Fruit fly (Drosophila melanogaster) whole organism, embryonic: ENCODE measurements around the gene odd.

Source experiments
- Adf1 ChIP-seq: fragments of 200-800 bp; sonication (Bioruptor generic); IDR thresholded peaks from 2 replicates; pipeline ENCODE4 v1.3.6; 2022; ENCODE audit warnings: missing biosample characterization, missing genetic modification characterization
- Aef1 ChIP-seq: fragments of 200-800 bp; sonication (Bioruptor generic); IDR thresholded peaks from 3 replicates; pipeline ENCODE4 v1.3.6; 2022; ENCODE audit warnings: missing biosample characterization, missing genetic modification characterization
- BEAF-32 ChIP-seq: fragments of 200-800 bp; sonication (Bioruptor generic); optimal IDR thresholded peaks from 3 replicates; lab custom pipeline; 2017; ENCODE audit warnings: missing biosample characterization, missing genetic modification characterization, mild to moderate bottlenecking, moderate library complexity, missing genetic modification reagents
- CG10366 ChIP-seq: fragments of 200-800 bp; sonication (Bioruptor generic); IDR thresholded peaks from 2 replicates; pipeline ENCODE4 v1.3.6; 2022; ENCODE audit warnings: missing biosample characterization, missing genetic modification characterization
- CG10431 ChIP-seq: fragments of 200-800 bp; sonication (Bioruptor generic); optimal IDR thresholded peaks from 3 replicates; lab custom pipeline; 2018; ENCODE audit warnings: missing biosample characterization, mild to moderate bottlenecking, missing genetic modification characterization
- CG13287 ChIP-seq: fragments of 200-800 bp; sonication (Bioruptor generic); IDR thresholded peaks from 2 replicates; pipeline ENCODE4 v1.3.6; 2022; ENCODE audit warnings: missing biosample characterization, missing genetic modification characterization; ENCODE audit not compliant: partially characterized antibody
- CG13624 ChIP-seq: fragments of 200-800 bp; sonication (Bioruptor generic); optimal IDR thresholded peaks from 2 replicates; lab custom pipeline; 2016; ENCODE audit warnings: missing biosample characterization, missing genetic modification characterization
- CG15073 ChIP-seq: fragments of 200-800 bp; sonication (Bioruptor generic); optimal IDR thresholded peaks from 2 replicates; lab custom pipeline; 2016; ENCODE audit warnings: missing biosample characterization, missing genetic modification characterization
- CG16815 ChIP-seq: fragments of 200-800 bp; sonication (Bioruptor generic); optimal IDR thresholded peaks from 3 replicates; lab custom pipeline; 2017; ENCODE audit warnings: missing biosample characterization, mild to moderate bottlenecking, missing genetic modification characterization
- CG1792 ChIP-seq: fragments of 200-800 bp; sonication (Bioruptor generic); optimal IDR thresholded peaks from 2 replicates; lab custom pipeline; 2016; ENCODE audit warnings: missing biosample characterization, missing genetic modification characterization
- CG18764 ChIP-seq: fragments of 200-800 bp; sonication (Bioruptor generic); optimal IDR thresholded peaks from 3 replicates; lab custom pipeline; 2016; ENCODE audit warnings: missing biosample characterization, missing genetic modification characterization
- CG2116 ChIP-seq: fragments of 200-800 bp; sonication (Bioruptor generic); optimal IDR thresholded peaks from 3 replicates; lab custom pipeline; 2018; ENCODE audit warnings: missing biosample characterization, mild to moderate bottlenecking, missing genetic modification characterization
- CG2889 ChIP-seq: fragments of 200-800 bp; sonication (Bioruptor generic); IDR thresholded peaks from 3 replicates; pipeline ENCODE4 v1.3.6; 2022; ENCODE audit warnings: missing biosample characterization, missing genetic modification characterization
- CG30020 ChIP-seq: fragments of 200-800 bp; optimal IDR thresholded peaks from 2 replicates; lab custom pipeline; 2019; ENCODE audit warnings: missing biosample characterization, mild to moderate bottlenecking, missing genetic modification characterization, moderate library complexity
- CG3995 ChIP-seq: fragments of 200-800 bp; sonication (Bioruptor generic); optimal IDR thresholded peaks from 3 replicates; lab custom pipeline; 2016; ENCODE audit warnings: missing biosample characterization, missing genetic modification characterization
- CG4730 ChIP-seq: fragments of 200-800 bp; sonication (Bioruptor generic); IDR thresholded peaks from 2 replicates; pipeline ENCODE4 v1.3.6; 2022; ENCODE audit warnings: missing biosample characterization, missing genetic modification characterization
- CG6791 ChIP-seq: fragments of 200-800 bp; sonication (Bioruptor generic); IDR thresholded peaks from 3 replicates; pipeline ENCODE4 v1.3.6; 2022; ENCODE audit warnings: missing biosample characterization, missing genetic modification characterization; ENCODE audit not compliant: partially characterized antibody
- CG7786 ChIP-seq: fragments of 200-800 bp; sonication (Bioruptor generic); optimal IDR thresholded peaks from 2 replicates; lab custom pipeline; 2016; ENCODE audit warnings: missing biosample characterization, missing genetic modification characterization
- CG8359 ChIP-seq: fragments of 200-800 bp; sonication (Bioruptor generic); optimal IDR thresholded peaks from 2 replicates; lab custom pipeline; 2017; ENCODE audit warnings: missing biosample characterization, mild to moderate bottlenecking, missing genetic modification characterization, borderline replicate concordance
- Dbx ChIP-seq: fragments of 200-800 bp; sonication (Bioruptor generic); IDR thresholded peaks from 3 replicates; pipeline ENCODE4 v1.3.6; 2022; ENCODE audit warnings: missing biosample characterization, missing genetic modification characterization
- Doc3 ChIP-seq: fragments of 200-800 bp; sonication (Bioruptor generic); IDR thresholded peaks from 3 replicates; pipeline ENCODE4 v1.3.6; 2022; ENCODE audit warnings: missing biosample characterization, missing genetic modification characterization; ENCODE audit not compliant: partially characterized antibody
- E2f2 ChIP-seq: fragments of 200-800 bp; sonication (Bioruptor generic); IDR thresholded peaks from 2 replicates; pipeline ENCODE4 v1.3.6; 2022; ENCODE audit warnings: missing biosample characterization, missing genetic modification characterization
- Lhr ChIP-seq: fragments of 200-800 bp; sonication (Bioruptor generic); optimal IDR thresholded peaks from 3 replicates; lab custom pipeline; 2017; ENCODE audit warnings: mild to moderate bottlenecking, missing biosample characterization, missing genetic modification reagents, missing genetic modification characterization
- Med ChIP-seq: fragments of 200-800 bp; sonication (Bioruptor generic); peaks from one replicate; lab custom pipeline; 2016; ENCODE audit warnings: missing biosample characterization, missing genetic modification characterization, mild to moderate bottlenecking, inconsistent platforms, moderate library complexity
- Myb ChIP-seq: fragments of 200-800 bp; sonication (Bioruptor generic); optimal IDR thresholded peaks from 2 replicates; lab custom pipeline; 2016; ENCODE audit warnings: missing biosample characterization, missing genetic modification characterization
- NK7.1 ChIP-seq: fragments of 200-800 bp; sonication (Bioruptor generic); optimal IDR thresholded peaks from 3 replicates; lab custom pipeline; 2016; ENCODE audit warnings: missing biosample characterization, missing genetic modification characterization
- Neu2 ChIP-seq: fragments of 200-800 bp; sonication (Bioruptor generic); optimal IDR thresholded peaks from 3 replicates; lab custom pipeline; 2016; ENCODE audit warnings: missing biosample characterization, missing genetic modification characterization, borderline replicate concordance
- Nf-YC ChIP-seq: fragments of 200-800 bp; optimal IDR thresholded peaks from 3 replicates; lab custom pipeline; 2019; ENCODE audit warnings: missing biosample characterization, mild to moderate bottlenecking, missing genetic modification characterization, moderate library complexity
- Poxn ChIP-seq: fragments of 200-800 bp; sonication (Bioruptor generic); IDR thresholded peaks from 2 replicates; pipeline ENCODE4 v1.3.6; 2022; ENCODE audit warnings: missing biosample characterization, missing genetic modification characterization
- Vsx1 ChIP-seq: fragments of 200-800 bp; sonication (Bioruptor generic); optimal IDR thresholded peaks from 2 replicates; lab custom pipeline; 2017; ENCODE audit warnings: missing biosample characterization, mild to moderate bottlenecking, missing genetic modification characterization, missing genetic modification reagents
- aop ChIP-seq: fragments of 200-800 bp; sonication (Bioruptor generic); IDR thresholded peaks from 2 replicates; pipeline ENCODE4 v1.3.6; 2022; ENCODE audit warnings: missing biosample characterization, missing genetic modification characterization
- chif ChIP-seq, 2 experiments: fragments of 200-800 bp; sonication (Bioruptor generic); optimal IDR thresholded peaks; 3 replicates each; lab custom pipeline; 2016; ENCODE audit warnings: missing biosample characterization in 2 of 2, missing genetic modification characterization in 2 of 2
- dan ChIP-seq: fragments of 200-800 bp; sonication (Bioruptor generic); IDR thresholded peaks from 2 replicates; pipeline ENCODE4 v1.3.6; 2022; ENCODE audit warnings: missing biosample characterization, missing genetic modification characterization
- ewg ChIP-seq: fragments of 200-800 bp; sonication (Bioruptor generic); optimal IDR thresholded peaks from 3 replicates; lab custom pipeline; 2017; ENCODE audit warnings: mild to moderate bottlenecking, missing biosample characterization, missing genetic modification reagents, missing genetic modification characterization
- grau ChIP-seq: fragments of 200-800 bp; optimal IDR thresholded peaks from 3 replicates; lab custom pipeline; 2019; ENCODE audit warnings: missing biosample characterization, mild to moderate bottlenecking, missing genetic modification characterization, moderate library complexity
- jing ChIP-seq: fragments of 200-800 bp; sonication (Bioruptor generic); optimal IDR thresholded peaks from 2 replicates; lab custom pipeline; 2018; ENCODE audit warnings: missing biosample characterization, mild to moderate bottlenecking, missing genetic modification characterization
- lab ChIP-seq: fragments of 200-800 bp; sonication (Bioruptor generic); optimal IDR thresholded peaks from 3 replicates; lab custom pipeline; 2017; ENCODE audit warnings: missing biosample characterization, missing genetic modification characterization, mild to moderate bottlenecking, moderate library complexity, missing genetic modification reagents
- lmd ChIP-seq: fragments of 200-800 bp; sonication (Bioruptor generic); IDR thresholded peaks from 2 replicates; pipeline ENCODE4 v1.3.6; 2022; ENCODE audit warnings: missing biosample characterization, missing genetic modification characterization
- nmo ChIP-seq: fragments of 200-800 bp; sonication (Bioruptor generic); optimal IDR thresholded peaks from 2 replicates; lab custom pipeline; 2018; ENCODE audit warnings: missing biosample characterization, mild to moderate bottlenecking, missing genetic modification characterization, moderate library complexity
- odd ChIP-seq: fragments of 200-800 bp; sonication (Bioruptor generic); optimal IDR thresholded peaks from 2 replicates; lab custom pipeline; 2017; ENCODE audit warnings: missing biosample characterization, mild to moderate bottlenecking, missing genetic modification characterization
- onecut ChIP-seq: fragments of 200-800 bp; sonication (Bioruptor generic); IDR thresholded peaks from 2 replicates; pipeline ENCODE4 v1.3.6; 2022; ENCODE audit warnings: missing biosample characterization, missing genetic modification characterization
- pfk ChIP-seq: fragments of 200-800 bp; sonication (Bioruptor generic); optimal IDR thresholded peaks from 2 replicates; lab custom pipeline; 2018; ENCODE audit warnings: missing biosample characterization, mild to moderate bottlenecking, missing genetic modification characterization, moderate library complexity
- pnt ChIP-seq: fragments of 200-800 bp; sonication (Bioruptor generic); optimal IDR thresholded peaks from 3 replicates; lab custom pipeline; 2016; ENCODE audit warnings: missing biosample characterization, missing genetic modification characterization
- rib ChIP-seq: fragments of 200-800 bp; sonication (Bioruptor generic); IDR thresholded peaks from 2 replicates; pipeline ENCODE4 v1.3.6; 2022; ENCODE audit warnings: missing biosample characterization, missing genetic modification characterization
- row ChIP-seq: fragments of 200-800 bp; sonication (Bioruptor generic); IDR thresholded peaks from 3 replicates; pipeline ENCODE4 v1.3.6; 2022; ENCODE audit warnings: missing biosample characterization, missing genetic modification characterization
- salm ChIP-seq: fragments of 200-800 bp; sonication (Bioruptor generic); optimal IDR thresholded peaks from 2 replicates; lab custom pipeline; 2018; ENCODE audit warnings: missing biosample characterization, mild to moderate bottlenecking, missing genetic modification characterization
- shn ChIP-seq: fragments of 200-800 bp; sonication (Bioruptor generic); optimal IDR thresholded peaks from 3 replicates; lab custom pipeline; 2016; ENCODE audit warnings: missing biosample characterization, missing genetic modification characterization
- sqz ChIP-seq: fragments of 200-800 bp; sonication (Bioruptor generic); optimal IDR thresholded peaks from 3 replicates; lab custom pipeline; 2018; ENCODE audit warnings: missing biosample characterization, mild to moderate bottlenecking, missing genetic modification characterization
- tap ChIP-seq: fragments of 200-800 bp; optimal IDR thresholded peaks from 3 replicates; lab custom pipeline; 2019; ENCODE audit warnings: missing biosample characterization, mild to moderate bottlenecking, missing genetic modification characterization, moderate library complexity
- wor ChIP-seq: fragments of 200-800 bp; sonication (Bioruptor generic); IDR thresholded peaks from 2 replicates; pipeline ENCODE4 v1.3.6; 2022; ENCODE audit warnings: missing biosample characterization, missing genetic modification characterization
- z ChIP-seq: fragments of 200-800 bp; sonication (Bioruptor generic); IDR thresholded peaks from 3 replicates; pipeline ENCODE4 v1.3.6; 2022; ENCODE audit warnings: missing biosample characterization, missing genetic modification characterization

odd gene

dm6 chr2L:3611762-3612424, 5.3 kb upstream of the odd start (continued):
- TF ChIP-seq chif (GFP tag; optimal IDR thresholded peaks at IDR 0.05; lab: Kevin White, UChicago) (no peak), Dbx (GFP tag; lab: Robert Waterston, UW) (no peak), pfk (no peak), CG10431 (GFP tag; lab: Kevin White, UChicago) (no peak), Lhr (GFP tag; lab: Kevin White, UChicago) (no peak), Med (peak; percentile 73), Vsx1 (no peak), CG2116 (no peak), Neu2 (GFP tag; lab: Kevin White, UChicago) (no peak), z (GFP tag; lab: Robert Waterston, UW) (0 out of 3 replicates have a peak, but pooled peaks have one; percentile 24), Myb (GFP tag; lab: Kevin White, UChicago) (no peak), CG8359 (GFP tag; lab: Kevin White, UChicago) (no peak), CG6791 (GFP tag; lab: Robert Waterston, UW) (no peak), CG2889 (GFP tag; lab: Robert Waterston, UW) (no peak), BEAF-32 (GFP tag; lab: Kevin White, UChicago) (no peak), NK7.1 (GFP tag; lab: Kevin White, UChicago) (no peak), Poxn (no peak), odd (peak; percentile 66), jing (GFP tag; lab: Kevin White, UChicago) (no peak), CG30020 (tag; lab: Kevin White, UChicago) (no peak), rib (0 out of 2 replicates have a peak, but pooled peaks have one; percentile 34), row (GFP tag; lab: Robert Waterston, UW) (no peak), CG18764 (GFP tag; lab: Kevin White, UChicago) (no peak), dan (GFP tag; lab: Robert Waterston, UW) (no peak), salm (tag; lab: Kevin White, UChicago) (no peak), Aef1 (GFP tag; lab: Robert Waterston, UW) (no peak), CG7786 (GFP tag; lab: Kevin White, UChicago) (no peak), CG1792 (no peak), pnt (no peak), tap (no peak), CG15073 (GFP tag; lab: Kevin White, UChicago) (no peak), CG4730 (GFP tag; lab: Robert Waterston, UW) (no peak), shn (no peak), CG13624 (GFP tag; lab: Kevin White, UChicago) (no peak), lab (GFP tag; lab: Kevin White, UChicago) (no peak), CG3995 (GFP tag; lab: Kevin White, UChicago) (no peak), CG16815 (GFP tag; lab: Kevin White, UChicago) (no peak), wor (GFP tag; lab: Robert Waterston, UW) (no peak), onecut (GFP tag; lab: Robert Waterston, UW) (no peak; the same call in 1 of the 2 replicates), nmo (GFP tag; lab: Kevin White, UChicago) (no peak), grau (tag; lab: Kevin White, UChicago) (no peak), Adf1 (GFP tag; lab: Robert Waterston, UW) (no peak), aop (no peak), CG13287 (GFP tag; lab: Robert Waterston, UW) (no peak), CG10366 (GFP tag; lab: Robert Waterston, UW) (no peak), E2f2 (GFP tag; lab: Robert Waterston, UW) (no peak), sqz (GFP tag; lab: Kevin White, UChicago) (peak; percentile 35), lmd (GFP tag; lab: Robert Waterston, UW) (no peak), Nf-YC (tag; lab: Kevin White, UChicago) (peak; percentile 94), ewg (GFP tag; lab: Kevin White, UChicago) (no peak), Doc3 (GFP tag; lab: Robert Waterston, UW) (no peak)
